Worm (Caenorhabditis elegans) whole organism, L1 larva: ENCODE measurements around the gene bcl-7.

Experiments used
- C04F5.9 ChIP-seq: sonication (generic microtip); optimal IDR thresholded peaks from 2 replicates; lab custom pipeline; 2016; ENCODE audit warnings: missing genetic modification characterization, missing compliant biosample characterization
- F16B12.6 ChIP-seq: fragments of 150-350 bp; optimal IDR thresholded peaks from 2 replicates; lab custom pipeline; 2014; ENCODE audit warnings: missing biosample characterization, missing genetic modification characterization
- Y116A8C.19 ChIP-seq: sonication (generic microtip); optimal IDR thresholded peaks from 2 replicates; lab custom pipeline; 2016; ENCODE audit warnings: missing compliant biosample characterization, missing genetic modification characterization, borderline replicate concordance
- alr-1 ChIP-seq: fragments of 200-800 bp; sonication (Bioruptor generic); optimal IDR thresholded peaks from 2 replicates; lab custom pipeline; 2018; ENCODE audit warnings: borderline replicate concordance, mild to moderate bottlenecking, missing genetic modification characterization, missing compliant biosample characterization
- ama-1 ChIP-seq: fragments of 150-350 bp; optimal IDR thresholded peaks from 2 replicates; lab custom pipeline; 2014
- blmp-1 ChIP-seq: fragments of 150-350 bp; optimal IDR thresholded peaks from 2 replicates; lab custom pipeline; 2014; ENCODE audit warnings: missing biosample characterization, missing genetic modification characterization
- dpl-1 ChIP-seq, 3 experiments: fragments of 150-350 bp in 2 of 3; sonication (generic microtip) in 1 of 3; optimal IDR thresholded peaks; 2 replicates each; lab custom pipeline; 2014 to 2017; ENCODE audit warnings: missing biosample characterization in 3 of 3, missing genetic modification characterization in 3 of 3, missing genetic modification reagents in 3 of 3
- dsc-1 ChIP-seq: sonication (generic microtip); optimal IDR thresholded peaks from 2 replicates; lab custom pipeline; 2016; ENCODE audit warnings: mild to moderate bottlenecking, missing genetic modification characterization, missing compliant biosample characterization
- efl-1 ChIP-seq, 4 experiments: fragments of 150-350 bp; optimal IDR thresholded peaks in 3 of 4; peaks in 1 of 4; 1 replicate in 1 of 4; 2 replicates in 3 of 4; lab custom pipeline; 2014; ENCODE audit warnings: missing biosample characterization in 2 of 4, missing genetic modification characterization in 2 of 4, missing genetic modification reagents in 2 of 4
- egl-13 ChIP-seq: sonication (generic microtip); optimal IDR thresholded peaks from 2 replicates; lab custom pipeline; 2016; ENCODE audit warnings: missing genotype, missing genetic modification reagents, missing genetic modification characterization, missing compliant biosample characterization
- fkh-8 ChIP-seq: sonication (generic microtip); optimal IDR thresholded peaks from 2 replicates; lab custom pipeline; 2016; ENCODE audit warnings: mild to moderate bottlenecking, missing genetic modification characterization, missing compliant biosample characterization
- grh-1 ChIP-seq: fragments of 200-800 bp; sonication (Bioruptor generic); IDR thresholded peaks from 2 replicates; pipeline ENCODE4 v1.3.6; 2022; ENCODE audit warnings: missing genetic modification reagents, missing genetic modification characterization, missing compliant biosample characterization
- hlh-17 ChIP-seq: fragments of 200-800 bp; sonication (Bioruptor generic); optimal IDR thresholded peaks from 2 replicates; lab custom pipeline; 2018; ENCODE audit warnings: missing genetic modification characterization, mild to moderate bottlenecking, missing compliant biosample characterization, moderate library complexity, borderline replicate concordance
- hlh-4 ChIP-seq: sonication (generic microtip); optimal IDR thresholded peaks from 2 replicates; lab custom pipeline; 2016; ENCODE audit warnings: mild to moderate bottlenecking, missing genetic modification characterization, missing compliant biosample characterization
- isw-1 ChIP-seq: fragments of 200-800 bp; sonication (Bioruptor generic); IDR thresholded peaks from 2 replicates; pipeline ENCODE4 v1.3.6; 2022; ENCODE audit warnings: missing genetic modification characterization, missing compliant biosample characterization
- jun-1 ChIP-seq: fragments of 150-350 bp; optimal IDR thresholded peaks from 2 replicates; lab custom pipeline; 2014; ENCODE audit warnings: missing biosample characterization, missing genetic modification reagents, missing genetic modification characterization
- lin-13 ChIP-seq: fragments of 150-350 bp; optimal IDR thresholded peaks from 2 replicates; lab custom pipeline; 2014; ENCODE audit warnings: missing biosample characterization, missing genetic modification reagents, missing genetic modification characterization
- lin-14 ChIP-seq: fragments of 200-800 bp; sonication (Bioruptor generic); optimal IDR thresholded peaks from 2 replicates; lab custom pipeline; 2018; ENCODE audit warnings: mild to moderate bottlenecking, missing genetic modification characterization, moderate library complexity, missing compliant biosample characterization
- lin-15B ChIP-seq: fragments of 150-350 bp; sonication (generic microtip); optimal IDR thresholded peaks from 3 replicates; lab custom pipeline; 2014; ENCODE audit warnings: missing biosample characterization, missing genetic modification characterization
- lin-39 ChIP-seq: fragments of 150-350 bp; optimal IDR thresholded peaks from 2 replicates; lab custom pipeline; 2014; ENCODE audit warnings: missing biosample characterization, missing genetic modification reagents, missing genetic modification characterization
- lir-3 ChIP-seq: sonication (generic microtip); optimal IDR thresholded peaks from 2 replicates; lab custom pipeline; 2016; ENCODE audit warnings: mild to moderate bottlenecking, missing genetic modification characterization, moderate library complexity, missing compliant biosample characterization; ENCODE audit not compliant: poor library complexity
- lsy-2 ChIP-seq, 2 experiments: fragments of 150-350 bp; optimal IDR thresholded peaks; 2 replicates each; lab custom pipeline; 2014; ENCODE audit warnings: missing biosample characterization in 2 of 2, missing genetic modification characterization in 2 of 2
- mdl-1 ChIP-seq, 2 experiments: fragments of 150-350 bp; optimal IDR thresholded peaks; 2 replicates each; lab custom pipeline; 2014 to 2017; ENCODE audit warnings: missing biosample characterization in 2 of 2, missing genetic modification characterization in 2 of 2, inconsistent platforms in 1 of 2
- nhr-11 ChIP-seq: fragments of 150-350 bp; optimal IDR thresholded peaks from 2 replicates; lab custom pipeline; 2014; ENCODE audit warnings: missing biosample characterization, missing genetic modification characterization
- nhr-12 ChIP-seq: sonication (generic microtip); optimal IDR thresholded peaks from 2 replicates; lab custom pipeline; 2017; ENCODE audit warnings: missing biosample characterization, missing genetic modification characterization
- nhr-19 ChIP-seq: fragments of 200-800 bp; sonication (Bioruptor generic); conservative IDR thresholded peaks from 2 replicates; pipeline ENCODE4 v1.3.6; 2022; ENCODE audit warnings: missing genetic modification characterization, missing compliant biosample characterization
- nhr-20 ChIP-seq: sonication (generic microtip); optimal IDR thresholded peaks from 2 replicates; lab custom pipeline; 2016; ENCODE audit warnings: mild to moderate bottlenecking, missing genetic modification characterization, missing compliant biosample characterization
- nhr-237 ChIP-seq: fragments of 150-350 bp; optimal IDR thresholded peaks from 2 replicates; lab custom pipeline; 2014; ENCODE audit warnings: missing biosample characterization, missing genetic modification characterization
- nhr-47 ChIP-seq: sonication (generic microtip); optimal IDR thresholded peaks from 2 replicates; lab custom pipeline; 2016; ENCODE audit warnings: mild to moderate bottlenecking, missing genetic modification characterization, moderate library complexity, missing compliant biosample characterization
- nhr-71 ChIP-seq: sonication (generic microtip); optimal IDR thresholded peaks from 2 replicates; lab custom pipeline; 2016; ENCODE audit warnings: mild to moderate bottlenecking, missing genetic modification characterization, moderate library complexity, missing compliant biosample characterization
- nhr-76 ChIP-seq: sonication (generic microtip); optimal IDR thresholded peaks from 2 replicates; lab custom pipeline; 2017; ENCODE audit warnings: missing biosample characterization, missing genetic modification characterization
- pqm-1 ChIP-seq: sonication (generic microtip); optimal IDR thresholded peaks from 3 replicates; lab custom pipeline; 2017; ENCODE audit warnings: missing biosample characterization, missing genetic modification characterization
- rnt-1 ChIP-seq: sonication (generic microtip); optimal IDR thresholded peaks from 2 replicates; lab custom pipeline; 2016; ENCODE audit warnings: mild to moderate bottlenecking, missing genetic modification characterization, moderate library complexity, missing compliant biosample characterization
- snpc-4 ChIP-seq: fragments of 150-350 bp; optimal IDR thresholded peaks from 2 replicates; lab custom pipeline; 2014; ENCODE audit warnings: missing biosample characterization, missing genetic modification characterization
- snu-23 ChIP-seq: sonication (generic microtip); optimal IDR thresholded peaks from 2 replicates; lab custom pipeline; 2016; ENCODE audit warnings: missing genetic modification characterization, missing compliant biosample characterization
- sox-4 ChIP-seq: sonication (generic microtip); optimal IDR thresholded peaks from 2 replicates; lab custom pipeline; 2016; ENCODE audit warnings: missing genetic modification characterization, missing compliant biosample characterization
- sup-37 ChIP-seq: fragments of 200-800 bp; sonication (Bioruptor generic); optimal IDR thresholded peaks from 2 replicates; lab custom pipeline; 2018; ENCODE audit warnings: mild to moderate bottlenecking, missing genetic modification characterization, missing compliant biosample characterization
- unc-130 ChIP-seq: fragments of 150-350 bp; optimal IDR thresholded peaks from 2 replicates; lab custom pipeline; 2017; ENCODE audit warnings: missing biosample characterization, missing genetic modification characterization, inconsistent platforms
- unc-98 ChIP-seq: fragments of 200-800 bp; sonication (Bioruptor generic); IDR thresholded peaks from 2 replicates; pipeline ENCODE4 v1.3.6; 2022; ENCODE audit warnings: missing genetic modification characterization, missing compliant biosample characterization
- ztf-11 ChIP-seq, 2 experiments: sonication (generic microtip); optimal IDR thresholded peaks; 2 replicates each; lab custom pipeline; 2016 to 2017; ENCODE audit warnings: missing genetic modification characterization in 2 of 2, missing biosample characterization in 1 of 2, missing compliant biosample characterization in 1 of 2

bcl-7 gene

ce11 chrIII:5879291-5879968 is 46.5 kb upstream of the bcl-7 start, which contains the start of gene hpo-10 (continued):
- TF ChIP-seq lir-3 (tag; lab: Kevin White, UChicago) (no peak), ztf-11 (tag; optimal IDR thresholded peaks at IDR 0.05; lab: Kevin White, UChicago) (no peak), alr-1 (tag; lab: Kevin White, UChicago) (no peak), lin-14 (GFP tag; lab: Kevin White, UChicago) (peak; percentile 14), dpl-1 (GFP tag; optimal IDR thresholded peaks at IDR 0.05; lab: Kevin White, UChicago) (peak in 2 of 3 experiments; percentile 34), pqm-1 (tag; lab: Kevin White, UChicago) (no peak), rnt-1 (tag; lab: Kevin White, UChicago) (no peak), nhr-76 (no peak), dsc-1 (tag; lab: Kevin White, UChicago) (no peak), snpc-4 (tag; lab: Kevin White, UChicago) (no peak), F16B12.6 (tag; lab: Kevin White, UChicago) (no peak), nhr-20 (tag; lab: Kevin White, UChicago) (no peak), isw-1 (no peak), nhr-237 (tag; lab: Kevin White, UChicago) (no peak), egl-13 (no peak), fkh-8 (tag; lab: Kevin White, UChicago) (no peak), nhr-47 (peak; percentile 35), nhr-12 (tag; lab: Kevin White, UChicago) (no peak), sox-4 (tag; lab: Kevin White, UChicago) (no peak), ama-1 (peak; percentile 23), unc-98 (GFP tag; lab: Robert Waterston, UW) (no peak), nhr-11 (tag; lab: Kevin White, UChicago) (no peak), efl-1 (optimal IDR thresholded peaks at IDR 0.05; lab: Kevin White, UChicago) (peak; percentile 27 to 28), efl-1 (GFP tag; optimal IDR thresholded peaks at IDR 0.05 in 1 of 2; lab: Kevin White, UChicago) (peak; percentile 32 to 95), grh-1 (no peak), lsy-2 (tag; optimal IDR thresholded peaks at IDR 0.05; lab: Kevin White, UChicago) (peak; percentile 49 to 70), sup-37 (GFP tag; lab: Kevin White, UChicago) (no peak), mdl-1 (tag; optimal IDR thresholded peaks at IDR 0.05; lab: Kevin White, UChicago) (no peak), C04F5.9 (tag; lab: Kevin White, UChicago) (no peak), Y116A8C.19 (no peak), lin-13 (GFP tag; lab: Kevin White, UChicago) (no peak), unc-130 (tag; lab: Kevin White, UChicago) (no peak)
- TF ChIP-seq, all 84 proteins: peak for 12

ce11 chrIII:5882284-5882683 is 43.6 kb upstream of the bcl-7 start:
- TF ChIP-seq ama-1 (peak; percentile 41), dpl-1 (GFP tag; optimal IDR thresholded peaks at IDR 0.05; lab: Kevin White, UChicago) (no peak), blmp-1 (no peak)

ce11 chrIII:5882823-5883222 is 43.1 kb upstream of the bcl-7 start, which contains the start of gene F01F1.14:
F01F1.14 (minus strand) TSS chrIII:5882923.
- TF ChIP-seq lsy-2 (tag; optimal IDR thresholded peaks at IDR 0.05; lab: Kevin White, UChicago) (no peak), jun-1 (no peak)

ce11 chrIII:5883517-5883916 is 42.4 kb upstream of the bcl-7 start:
- no peak for TF ChIP-seq hlh-17
- TF ChIP-seq nhr-71 (tag; lab: Kevin White, UChicago): no peak
- no peak for TF ChIP-seq lin-15B (tag; lab: Kevin White, UChicago)
- TF ChIP-seq snu-23 (GFP tag; lab: Kevin White, UChicago): no peak
- TF ChIP-seq hlh-4 (tag; lab: Kevin White, UChicago): no peak
- no peak for TF ChIP-seq nhr-19 (GFP tag; lab: Robert Waterston, UW)
- TF ChIP-seq blmp-1: peak; percentile 92
- TF ChIP-seq lin-39 (tag; lab: Kevin White, UChicago): no peak
